Fruit fly (Drosophila melanogaster): Measurements from ENCODE around the gene ATPsynCF6.

The ATPsynCF6 gene

dm6 chr3R:23356920-23357386 lies 1.1 kb upstream of the ATPsynCF6 start (continued):
- TF ChIP-seq Bteb2 (GFP tag; optimal IDR thresholded peaks at IDR 0.05) (peak; percentile 1), sug (tag; optimal IDR thresholded peaks at IDR 0.05) (peak; percentile 81), sc (optimal IDR thresholded peaks at IDR 0.05) (no peak), sc (GFP tag; optimal IDR thresholded peaks at IDR 0.05) (peak; percentile 75), CG3065 (GFP tag; optimal IDR thresholded peaks at IDR 0.05) (peak; percentile 56), B-H2 (GFP tag; optimal IDR thresholded peaks at IDR 0.05) (peak; percentile 72), sim (GFP tag; IDR thresholded peaks at IDR 0.05) (peak; percentile 30; the same call in 1 of the 2 replicates), CG11456 (GFP tag; IDR thresholded peaks at IDR 0.05) (peak; percentile 36; the same call in 1 of the 3 replicates), abd-A (tag; optimal IDR thresholded peaks at IDR 0.05) (no peak), CG14050 (GFP tag; IDR thresholded peaks at IDR 0.05) (peak; percentile 53; the same call in 1 of the 3 replicates), CG18599 (GFP tag; optimal IDR thresholded peaks at IDR 0.05) (peak; percentile 83), CG14667 (GFP tag; IDR thresholded peaks at IDR 0.05) (peak; percentile 49; the same call in 1 of the 2 replicates), CG14710 (tag; optimal IDR thresholded peaks at IDR 0.05) (peak; percentile 81), Sin3A (optimal IDR thresholded peaks at IDR 0.05) (no peak), Hmr (GFP tag; optimal IDR thresholded peaks at IDR 0.05) (peak; percentile 84), Camta (GFP tag; optimal IDR thresholded peaks at IDR 0.05) (no peak), CG6272 (GFP tag; IDR thresholded peaks at IDR 0.05) (no peak), CG31365 (tag; optimal IDR thresholded peaks at IDR 0.05) (no peak), H15 (GFP tag; IDR thresholded peaks at IDR 0.05) (no peak), CG18476 (GFP tag; optimal IDR thresholded peaks at IDR 0.05) (peak; percentile 34), insv (GFP tag; optimal IDR thresholded peaks at IDR 0.05) (peak in 1 of 2 experiments; percentile 46), CG12391 (tag; optimal IDR thresholded peaks at IDR 0.05) (peak; percentile 96), Taf1 (GFP tag; IDR thresholded peaks at IDR 0.05) (peak; percentile 65), chinmo (GFP tag; IDR thresholded peaks at IDR 0.05; ENCODE audit: partially characterized antibody) (no peak), Side (GFP tag; optimal IDR thresholded peaks at IDR 0.05) (no peak), CG12744 (GFP tag; optimal IDR thresholded peaks at IDR 0.05) (no peak), E2f1 (GFP tag; IDR thresholded peaks at IDR 0.05) (peak; percentile 69), Atf6 (GFP tag; IDR thresholded peaks at IDR 0.05) (peak; percentile 79), CG6654 (GFP tag; optimal IDR thresholded peaks at IDR 0.05) (peak; percentile 49), Ptx1 (GFP tag; IDR thresholded peaks at IDR 0.05) (peak; percentile 89), CG17385 (GFP tag; optimal IDR thresholded peaks at IDR 0.05) (peak; percentile 92), Nf-YC (tag; optimal IDR thresholded peaks at IDR 0.05) (peak; percentile 79), CG7786 (GFP tag; optimal IDR thresholded peaks at IDR 0.05) (no peak), bbx (GFP tag; IDR thresholded peaks at IDR 0.05; ENCODE audit: partially characterized antibody) (no peak), CG10209 (GFP tag; optimal IDR thresholded peaks at IDR 0.05) (peak; percentile 93), onecut (GFP tag; IDR thresholded peaks at IDR 0.05) (peak; percentile 52), CG43689 (GFP tag; IDR thresholded peaks at IDR 0.05) (peak; percentile 58; the same call in 1 of the 2 replicates), D19A (tag; optimal IDR thresholded peaks at IDR 0.05) (peak; percentile 88), Oli (tag; optimal IDR thresholded peaks at IDR 0.05) (peak; percentile 93), CG11696 (GFP tag; IDR thresholded peaks at IDR 0.05) (peak; percentile 49), CG11695 (GFP tag; IDR thresholded peaks at IDR 0.05) (peak; percentile 88), br (optimal IDR thresholded peaks at IDR 0.05) (no peak), fru (optimal IDR thresholded peaks at IDR 0.05) (no peak), CG7357 (GFP tag; IDR thresholded peaks at IDR 0.05) (peak; percentile 65; the same call in 2 of the 3 replicates), gsb-n (tag; optimal IDR thresholded peaks at IDR 0.05) (peak; percentile 81), CG4360 (GFP tag; IDR thresholded peaks at IDR 0.05) (no peak), NFAT (GFP tag; IDR thresholded peaks at IDR 0.05) (peak; percentile 53), Sox102F (GFP tag; optimal IDR thresholded peaks at IDR 0.05) (peak; percentile 95), CG7963 (GFP tag; IDR thresholded peaks at IDR 0.05; ENCODE audit: partially characterized antibody) (no peak), klu (GFP tag; IDR thresholded peaks at IDR 0.05) (0 out of 2 replicates have a peak, but pooled peaks have one; percentile 16), CG13624 (GFP tag; optimal IDR thresholded peaks at IDR 0.05) (peak; percentile 28), luna (GFP tag; optimal IDR thresholded peaks at IDR 0.05) (no peak)

Measured in whole organism, embryonic.